Worm (Caenorhabditis elegans) whole organism, L1 larva: ENCODE results near the gene B0334.20.

ENCODE experiments used
- ama-1 ChIP-seq: fragments of 150-350 bp; optimal IDR thresholded peaks from 2 replicates; lab custom pipeline; 2014
- unc-130 ChIP-seq: fragments of 150-350 bp; optimal IDR thresholded peaks from 2 replicates; lab custom pipeline; 2017; ENCODE audit warnings: missing biosample characterization, missing genetic modification characterization, inconsistent platforms

- TF ChIP-seq unc-130 (tag; lab: Kevin White, UChicago) (no peak), ama-1 (lab: Kevin White, UChicago) (no peak)
Measured at ce11 chrII:11453639-11454038, 46.6 kb downstream of the B0334.20 start.
